Fruit fly (Drosophila melanogaster) whole organism, embryonic: ENCODE measurements around the gene CG16903.

Experiments
- Ada2b ChIP-seq: fragments of 200-800 bp; sonication (Bioruptor generic); IDR thresholded peaks from 2 replicates; pipeline ENCODE4 v1.3.6; 2022; ENCODE audit warnings: missing biosample characterization, missing genetic modification characterization
- Adf1 ChIP-seq: fragments of 200-800 bp; sonication (Bioruptor generic); IDR thresholded peaks from 2 replicates; pipeline ENCODE4 v1.3.6; 2022; ENCODE audit warnings: missing biosample characterization, missing genetic modification characterization
- Atf-2 ChIP-seq: fragments of 200-800 bp; sonication (Bioruptor generic); optimal IDR thresholded peaks from 2 replicates; lab custom pipeline; 2016; ENCODE audit warnings: missing biosample characterization, missing genetic modification characterization
- Atf3 ChIP-seq: fragments of 200-800 bp; sonication (Bioruptor generic); optimal IDR thresholded peaks from 3 replicates; lab custom pipeline; 2016; ENCODE audit warnings: missing biosample characterization, missing genetic modification characterization
- CG1024 ChIP-seq: fragments of 200-800 bp; sonication (Bioruptor generic); IDR thresholded peaks from 2 replicates; pipeline ENCODE4 v1.3.6; 2022; ENCODE audit warnings: missing biosample characterization, missing genetic modification characterization
- CG10565 ChIP-seq: fragments of 200-800 bp; sonication (Bioruptor generic); optimal IDR thresholded peaks from 3 replicates; lab custom pipeline; 2016; ENCODE audit warnings: missing biosample characterization, mild to moderate bottlenecking, missing genetic modification characterization
- CG11398 ChIP-seq: fragments of 200-800 bp; sonication (Bioruptor generic); optimal IDR thresholded peaks from 2 replicates; lab custom pipeline; 2016; ENCODE audit warnings: missing biosample characterization, missing genetic modification characterization
- CG12155 ChIP-seq: fragments of 200-800 bp; sonication (Bioruptor generic); optimal IDR thresholded peaks from 3 replicates; lab custom pipeline; 2016; ENCODE audit warnings: missing biosample characterization, missing genetic modification characterization
- CG15269 ChIP-seq: fragments of 200-800 bp; sonication (Bioruptor generic); optimal IDR thresholded peaks from 2 replicates; lab custom pipeline; 2018; ENCODE audit warnings: missing biosample characterization, mild to moderate bottlenecking, missing genetic modification characterization, moderate library complexity
- CG15601 ChIP-seq: fragments of 200-800 bp; sonication (Bioruptor generic); optimal IDR thresholded peaks from 3 replicates; lab custom pipeline; 2019; ENCODE audit warnings: missing biosample characterization, mild to moderate bottlenecking, missing genetic modification characterization, moderate library complexity
- CG1602 ChIP-seq: fragments of 200-800 bp; sonication (Bioruptor generic); optimal IDR thresholded peaks from 3 replicates; lab custom pipeline; 2016; ENCODE audit warnings: missing biosample characterization, missing genetic modification characterization
- CG17385 ChIP-seq: fragments of 200-800 bp; sonication (Bioruptor generic); optimal IDR thresholded peaks from 3 replicates; lab custom pipeline; 2018; ENCODE audit warnings: missing biosample characterization, mild to moderate bottlenecking, missing genetic modification characterization
- CG18599 ChIP-seq: fragments of 200-800 bp; sonication (Bioruptor generic); optimal IDR thresholded peaks from 3 replicates; lab custom pipeline; 2017; ENCODE audit warnings: missing biosample characterization, missing genetic modification characterization, mild to moderate bottlenecking, moderate library complexity, missing genetic modification reagents
- CG2889 ChIP-seq: fragments of 200-800 bp; sonication (Bioruptor generic); IDR thresholded peaks from 3 replicates; pipeline ENCODE4 v1.3.6; 2022; ENCODE audit warnings: missing biosample characterization, missing genetic modification characterization
- CG31388 ChIP-seq: fragments of 200-800 bp; sonication (Bioruptor generic); optimal IDR thresholded peaks from 2 replicates; lab custom pipeline; 2016; ENCODE audit warnings: missing biosample characterization, missing genetic modification characterization
- CG31441 ChIP-seq: fragments of 200-800 bp; sonication (Bioruptor generic); IDR thresholded peaks from 2 replicates; pipeline ENCODE4 v1.3.6; 2022; ENCODE audit warnings: missing biosample characterization, missing genetic modification characterization
- CG32767 ChIP-seq: fragments of 200-800 bp; sonication (Bioruptor generic); IDR thresholded peaks from 2 replicates; pipeline ENCODE4 v1.3.6; 2022; ENCODE audit warnings: missing biosample characterization, missing genetic modification characterization
- CG3407 ChIP-seq: fragments of 200-800 bp; sonication (Bioruptor generic); optimal IDR thresholded peaks from 2 replicates; lab custom pipeline; 2018; ENCODE audit warnings: missing biosample characterization, mild to moderate bottlenecking, missing genetic modification characterization
- CG4360 ChIP-seq: fragments of 200-800 bp; sonication (Bioruptor generic); IDR thresholded peaks from 2 replicates; pipeline ENCODE4 v1.3.6; 2022; ENCODE audit warnings: missing biosample characterization, missing genetic modification characterization
- CG4424 ChIP-seq: fragments of 200-800 bp; sonication (Bioruptor generic); optimal IDR thresholded peaks from 3 replicates; lab custom pipeline; 2016; ENCODE audit warnings: missing biosample characterization, missing genetic modification characterization
- CG4730 ChIP-seq: fragments of 200-800 bp; sonication (Bioruptor generic); IDR thresholded peaks from 2 replicates; pipeline ENCODE4 v1.3.6; 2022; ENCODE audit warnings: missing biosample characterization, missing genetic modification characterization
- CG7963 ChIP-seq: fragments of 200-800 bp; sonication (Bioruptor generic); IDR thresholded peaks from 3 replicates; pipeline ENCODE4 v1.3.6; 2022; ENCODE audit warnings: missing biosample characterization, missing genetic modification characterization; ENCODE audit not compliant: partially characterized antibody
- CG9215 ChIP-seq: fragments of 200-800 bp; sonication (Bioruptor generic); IDR thresholded peaks from 2 replicates; pipeline ENCODE4 v1.3.6; 2022; ENCODE audit warnings: missing biosample characterization, missing genetic modification characterization
- D19A ChIP-seq: fragments of 200-800 bp; optimal IDR thresholded peaks from 3 replicates; lab custom pipeline; 2019; ENCODE audit warnings: missing biosample characterization, mild to moderate bottlenecking, missing genetic modification characterization, moderate library complexity
- Dfd ChIP-seq, 2 experiments: fragments of >200 bp; optimal IDR thresholded peaks; 2 replicates each; lab custom pipeline; 2017; ENCODE audit warnings: missing biosample characterization in 2 of 2, missing genetic modification characterization in 2 of 2
- Fer2 ChIP-seq: fragments of 200-800 bp; sonication (Bioruptor generic); optimal IDR thresholded peaks from 2 replicates; lab custom pipeline; 2018; ENCODE audit warnings: missing biosample characterization, mild to moderate bottlenecking, missing genetic modification characterization, moderate library complexity
- HHEX ChIP-seq: fragments of 200-800 bp; sonication (Bioruptor generic); optimal IDR thresholded peaks from 3 replicates; lab custom pipeline; 2017; ENCODE audit warnings: missing biosample characterization, mild to moderate bottlenecking, missing genetic modification characterization, missing genetic modification reagents
- Hand ChIP-seq: fragments of 200-800 bp; sonication (Bioruptor generic); optimal IDR thresholded peaks from 2 replicates; lab custom pipeline; 2017; ENCODE audit warnings: mild to moderate bottlenecking, missing biosample characterization, missing genetic modification reagents, missing genetic modification characterization
- MTF-1 ChIP-seq: fragments of 200-800 bp; sonication (Bioruptor generic); optimal IDR thresholded peaks from 2 replicates; lab custom pipeline; 2018; ENCODE audit warnings: missing biosample characterization, mild to moderate bottlenecking, missing genetic modification characterization, borderline replicate concordance
- Sin3A ChIP-seq: fragments of >200 bp; optimal IDR thresholded peaks from 2 replicates; lab custom pipeline; 2018
- Sry-β ChIP-seq: fragments of 200-800 bp; sonication (Bioruptor generic); optimal IDR thresholded peaks from 2 replicates; lab custom pipeline; 2018; ENCODE audit warnings: missing biosample characterization, mild to moderate bottlenecking, missing genetic modification characterization, moderate library complexity
- al ChIP-seq: fragments of 200-800 bp; sonication (Bioruptor generic); IDR thresholded peaks from 2 replicates; pipeline ENCODE4 v1.3.6; 2022; ENCODE audit warnings: missing biosample characterization, missing genetic modification characterization
- dati ChIP-seq: fragments of 200-800 bp; sonication (Bioruptor generic); IDR thresholded peaks from 2 replicates; pipeline ENCODE4 v1.3.6; 2022; ENCODE audit warnings: missing biosample characterization, missing genetic modification characterization
- dmrt11E ChIP-seq: fragments of 200-800 bp; sonication (Bioruptor generic); optimal IDR thresholded peaks from 3 replicates; lab custom pipeline; 2018; ENCODE audit warnings: missing biosample characterization, mild to moderate bottlenecking, missing genetic modification characterization, moderate library complexity
- fd64A ChIP-seq: fragments of 200-800 bp; sonication (Bioruptor generic); optimal IDR thresholded peaks from 3 replicates; lab custom pipeline; 2018; ENCODE audit warnings: missing biosample characterization, mild to moderate bottlenecking, missing genetic modification characterization
- fu2 ChIP-seq: fragments of 200-800 bp; sonication (Bioruptor generic); optimal IDR thresholded peaks from 2 replicates; lab custom pipeline; 2016; ENCODE audit warnings: missing biosample characterization, missing genetic modification characterization
- gsb ChIP-seq: fragments of 200-800 bp; sonication (Bioruptor generic); IDR thresholded peaks from 2 replicates; pipeline ENCODE4 v1.3.6; 2022; ENCODE audit warnings: missing biosample characterization, missing genetic modification characterization
- hb ChIP-seq: fragments of 200-800 bp; sonication (Bioruptor generic); IDR thresholded peaks from 3 replicates; pipeline ENCODE4 v1.3.6; 2022; ENCODE audit warnings: missing biosample characterization, missing genetic modification characterization; ENCODE audit not compliant: partially characterized antibody
- jing ChIP-seq: fragments of 200-800 bp; sonication (Bioruptor generic); optimal IDR thresholded peaks from 2 replicates; lab custom pipeline; 2018; ENCODE audit warnings: missing biosample characterization, mild to moderate bottlenecking, missing genetic modification characterization
- klu ChIP-seq: fragments of 200-800 bp; sonication (Bioruptor generic); IDR thresholded peaks from 2 replicates; pipeline ENCODE4 v1.3.6; 2022; ENCODE audit warnings: missing biosample characterization, missing genetic modification characterization
- lmd ChIP-seq: fragments of 200-800 bp; sonication (Bioruptor generic); IDR thresholded peaks from 2 replicates; pipeline ENCODE4 v1.3.6; 2022; ENCODE audit warnings: missing biosample characterization, missing genetic modification characterization
- nerfin-1 ChIP-seq: fragments of 200-800 bp; sonication (Bioruptor generic); optimal IDR thresholded peaks from 3 replicates; lab custom pipeline; 2019; ENCODE audit warnings: missing biosample characterization, mild to moderate bottlenecking, missing genetic modification characterization, moderate library complexity
- nerfin-2 ChIP-seq: fragments of 200-800 bp; sonication (Bioruptor generic); IDR thresholded peaks from 2 replicates; pipeline ENCODE4 v1.3.6; 2022; ENCODE audit warnings: missing biosample characterization, missing genetic modification characterization; ENCODE audit not compliant: partially characterized antibody
- pb ChIP-seq: fragments of 200-800 bp; sonication (Bioruptor generic); optimal IDR thresholded peaks from 3 replicates; lab custom pipeline; 2016; ENCODE audit warnings: missing biosample characterization, missing genetic modification characterization
- peb ChIP-seq: fragments of 200-800 bp; sonication (Bioruptor generic); IDR thresholded peaks from 2 replicates; pipeline ENCODE4 v1.3.6; 2022; ENCODE audit warnings: missing biosample characterization, missing genetic modification characterization
- pum ChIP-seq: fragments of 200-800 bp; sonication (Bioruptor generic); optimal IDR thresholded peaks from 2 replicates; lab custom pipeline; 2016; ENCODE audit warnings: missing biosample characterization, missing genetic modification characterization
- shn ChIP-seq: fragments of 200-800 bp; sonication (Bioruptor generic); optimal IDR thresholded peaks from 3 replicates; lab custom pipeline; 2016; ENCODE audit warnings: missing biosample characterization, missing genetic modification characterization
- sim ChIP-seq: fragments of 200-800 bp; sonication (Bioruptor generic); IDR thresholded peaks from 2 replicates; pipeline ENCODE4 v1.3.6; 2022; ENCODE audit warnings: missing biosample characterization, missing genetic modification characterization
- sr ChIP-seq: fragments of 200-800 bp; sonication (Bioruptor generic); IDR thresholded peaks from 3 replicates; pipeline ENCODE4 v1.3.6; 2022; ENCODE audit warnings: missing biosample characterization, missing genetic modification characterization
- tio ChIP-seq: fragments of 200-800 bp; sonication (Bioruptor generic); optimal IDR thresholded peaks from 2 replicates; lab custom pipeline; 2017; ENCODE audit warnings: missing biosample characterization, missing genetic modification characterization, inconsistent platforms
- unpg ChIP-seq: fragments of 200-800 bp; sonication (Bioruptor generic); optimal IDR thresholded peaks from 3 replicates; lab custom pipeline; 2018; ENCODE audit warnings: missing biosample characterization, mild to moderate bottlenecking, missing genetic modification characterization, moderate library complexity
- zfh2 ChIP-seq: fragments of 200-800 bp; sonication (Bioruptor generic); optimal IDR thresholded peaks from 2 replicates; lab custom pipeline; 2016; ENCODE audit warnings: missing biosample characterization, missing genetic modification characterization

The CG16903 gene

dm6 chrX:2070708-2071063, 9.5 kb downstream of the CG16903 start (continued):
- TF ChIP-seq CG1024 (peak; percentile 39; the same call in 1 of the 2 replicates), CG1602 (GFP tag; lab: Kevin White, UChicago) (peak; percentile 14), CG32767 (GFP tag; lab: Robert Waterston, UW) (peak; percentile 49; the same call in 1 of the 2 replicates), sr (0 out of 3 replicates have a peak, but pooled peaks have one; percentile 24), CG17385 (GFP tag; lab: Kevin White, UChicago) (peak; percentile 53), al (GFP tag; lab: Robert Waterston, UW) (peak; percentile 68), MTF-1 (GFP tag; lab: Kevin White, UChicago) (no peak), jing (no peak), Sry-β (no peak), CG31441 (GFP tag; lab: Robert Waterston, UW) (peak; percentile 44; the same call in 1 of the 2 replicates), CG11398 (peak; percentile 46), Fer2 (peak; percentile 33), hb (GFP tag; lab: Robert Waterston, UW) (no peak), CG31388 (no peak), lmd (GFP tag; lab: Robert Waterston, UW) (peak; percentile 84), sim (GFP tag; lab: Robert Waterston, UW) (no peak), fd64A (GFP tag; lab: Kevin White, UChicago) (no peak), Atf3 (GFP tag; lab: Kevin White, UChicago) (peak; percentile 10), CG4424 (GFP tag; lab: Kevin White, UChicago) (no peak), Atf-2 (GFP tag; lab: Kevin White, UChicago) (peak; percentile 26), CG3407 (GFP tag; lab: Kevin White, UChicago) (no peak), nerfin-1 (peak; percentile 18), CG12155 (peak; percentile 60), CG4730 (GFP tag; lab: Robert Waterston, UW) (peak; percentile 51), D19A (tag; lab: Kevin White, UChicago) (peak; percentile 25), Dfd (GFP tag; optimal IDR thresholded peaks at IDR 0.05; lab: Kevin White, UChicago) (no peak), unpg (peak; percentile 55), dati (GFP tag; lab: Robert Waterston, UW) (no peak), CG15601 (tag; lab: Kevin White, UChicago) (no peak), Hand (GFP tag; lab: Kevin White, UChicago) (peak; percentile 66), CG10565 (GFP tag; lab: Kevin White, UChicago) (no peak), tio (no peak), Sin3A (lab: Kevin White, UChicago) (no peak), shn (GFP tag; lab: Kevin White, UChicago) (peak; percentile 55), nerfin-2 (GFP tag; lab: Robert Waterston, UW) (no peak), Adf1 (GFP tag; lab: Robert Waterston, UW) (no peak), CG18599 (GFP tag; lab: Kevin White, UChicago) (peak; percentile 80), Ada2b (GFP tag; lab: Robert Waterston, UW) (peak; percentile 76), pb (peak; percentile 60), CG2889 (no peak), CG7963 (GFP tag; lab: Robert Waterston, UW) (no peak), gsb (GFP tag; lab: Robert Waterston, UW) (peak; percentile 50; the same call in 1 of the 2 replicates), CG9215 (GFP tag; lab: Robert Waterston, UW) (peak; percentile 76), zfh2 (GFP tag; lab: Kevin White, UChicago) (peak; percentile 73), pum (GFP tag; lab: Kevin White, UChicago) (peak; percentile 41), CG15269 (tag; lab: Kevin White, UChicago) (peak; percentile 72), HHEX (peak; percentile 61), peb (GFP tag; lab: Robert Waterston, UW) (0 out of 2 replicates have a peak, but pooled peaks have one; percentile 33), CG4360 (GFP tag; lab: Robert Waterston, UW) (no peak), fu2 (GFP tag; lab: Kevin White, UChicago) (peak; percentile 21), dmrt11E (tag; lab: Kevin White, UChicago) (no peak), klu (GFP tag; lab: Robert Waterston, UW) (peak; percentile 60)
